Worm (Caenorhabditis elegans): ENCODE results near the gene F19G12.8.

ce11 chrX:1440161-1440560 is 23.0 kb downstream of the F19G12.8 start, which contains the start of gene sedl-1:
- no peak for TF ChIP-seq ztf-4 (tag; optimal IDR thresholded peaks at IDR 0.05)
- no peak for TF ChIP-seq aly-2 (tag; optimal IDR thresholded peaks at IDR 0.05)
- no peak for TF ChIP-seq fos-1 (tag; optimal IDR thresholded peaks at IDR 0.05)
- no peak for TF ChIP-seq snpc-4 (tag; optimal IDR thresholded peaks at IDR 0.05)
- TF ChIP-seq unc-39 (tag; optimal IDR thresholded peaks at IDR 0.05), result no peak
- no peak for TF ChIP-seq unc-62 (GFP tag; optimal IDR thresholded peaks at IDR 0.05)
- TF ChIP-seq lsy-12 (tag; optimal IDR thresholded peaks at IDR 0.05), result no peak
- TF ChIP-seq egl-5 (tag; optimal IDR thresholded peaks at IDR 0.05), result no peak
- TF ChIP-seq tbx-2 (tag; optimal IDR thresholded peaks at IDR 0.05), result no peak
- no peak for TF ChIP-seq zag-1 (tag; optimal IDR thresholded peaks at IDR 0.05)
- TF ChIP-seq nhr-25 (tag; optimal IDR thresholded peaks at IDR 0.05), result no peak
